Worm (Caenorhabditis elegans) whole organism, L1 larva: ENCODE measurements around the gene gly-14.

Experiments used
- C16A3.4 ChIP-seq: fragments of 150-350 bp; optimal IDR thresholded peaks from 2 replicates; lab custom pipeline; 2014; ENCODE audit warnings: missing biosample characterization, missing genetic modification characterization
- C34B4.2 ChIP-seq: sonication (generic microtip); optimal IDR thresholded peaks from 2 replicates; lab custom pipeline; 2017; ENCODE audit warnings: mild to moderate bottlenecking, missing genetic modification characterization, missing compliant biosample characterization
- aha-1 ChIP-seq: fragments of 150-350 bp; optimal IDR thresholded peaks from 2 replicates; lab custom pipeline; 2014; ENCODE audit warnings: missing biosample characterization, missing genetic modification characterization
- alr-1 ChIP-seq: fragments of 200-800 bp; sonication (Bioruptor generic); optimal IDR thresholded peaks from 2 replicates; lab custom pipeline; 2018; ENCODE audit warnings: borderline replicate concordance, mild to moderate bottlenecking, missing genetic modification characterization, missing compliant biosample characterization
- ama-1 ChIP-seq: fragments of 150-350 bp; optimal IDR thresholded peaks from 2 replicates; lab custom pipeline; 2014
- blmp-1 ChIP-seq: fragments of 150-350 bp; optimal IDR thresholded peaks from 2 replicates; lab custom pipeline; 2014; ENCODE audit warnings: missing biosample characterization, missing genetic modification characterization
- ceh-63 ChIP-seq: fragments of 200-800 bp; sonication (Bioruptor generic); optimal IDR thresholded peaks from 2 replicates; lab custom pipeline; 2018; ENCODE audit warnings: mild to moderate bottlenecking, missing genetic modification characterization, missing compliant biosample characterization
- ceh-8 ChIP-seq: fragments of 200-800 bp; sonication (Bioruptor generic); optimal IDR thresholded peaks from 2 replicates; lab custom pipeline; 2018; ENCODE audit warnings: mild to moderate bottlenecking, missing genetic modification characterization, moderate library complexity, missing compliant biosample characterization
- ceh-82 ChIP-seq, 3 experiments: fragments of 150-350 bp in 1 of 3; sonication (generic microtip) in 2 of 3; optimal IDR thresholded peaks; 2 replicates each; lab custom pipeline; 2014 to 2017; ENCODE audit warnings: missing biosample characterization in 3 of 3, missing genetic modification characterization in 3 of 3
- ceh-88 ChIP-seq: fragments of 200-800 bp; sonication (Bioruptor generic); IDR thresholded peaks from 2 replicates; pipeline ENCODE4 v1.3.6; 2022; ENCODE audit warnings: missing genetic modification characterization, missing compliant biosample characterization
- ceh-90 ChIP-seq: sonication (generic microtip); optimal IDR thresholded peaks from 2 replicates; lab custom pipeline; 2016; ENCODE audit warnings: missing genetic modification characterization, missing compliant biosample characterization
- ces-1 ChIP-seq: fragments of 150-350 bp; optimal IDR thresholded peaks from 2 replicates; lab custom pipeline; 2014; ENCODE audit warnings: missing biosample characterization, missing genetic modification reagents, missing genetic modification characterization
- dpl-1 ChIP-seq, 3 experiments: fragments of 150-350 bp in 2 of 3; sonication (generic microtip) in 1 of 3; optimal IDR thresholded peaks; 2 replicates each; lab custom pipeline; 2014 to 2017; ENCODE audit warnings: missing biosample characterization in 3 of 3, missing genetic modification characterization in 3 of 3, missing genetic modification reagents in 3 of 3
- dsc-1 ChIP-seq: sonication (generic microtip); optimal IDR thresholded peaks from 2 replicates; lab custom pipeline; 2016; ENCODE audit warnings: mild to moderate bottlenecking, missing genetic modification characterization, missing compliant biosample characterization
- efl-1 ChIP-seq, 4 experiments: fragments of 150-350 bp; optimal IDR thresholded peaks in 3 of 4; peaks in 1 of 4; 1 replicate in 1 of 4; 2 replicates in 3 of 4; lab custom pipeline; 2014; ENCODE audit warnings: missing biosample characterization in 2 of 4, missing genetic modification characterization in 2 of 4, missing genetic modification reagents in 2 of 4
- egl-27 ChIP-seq, 2 experiments: fragments of 150-350 bp in 1 of 2; sonication (generic microtip); optimal IDR thresholded peaks; 3 replicates each; lab custom pipeline; 2017 to 2018; ENCODE audit warnings: missing biosample characterization in 2 of 2, missing genetic modification characterization in 2 of 2, missing genetic modification reagents in 2 of 2
- elt-2 ChIP-seq: sonication (generic microtip); optimal IDR thresholded peaks from 2 replicates; lab custom pipeline; 2016; ENCODE audit warnings: missing genetic modification characterization, mild to moderate bottlenecking, inconsistent platforms, missing compliant biosample characterization, missing genetic modification reagents
- elt-3 ChIP-seq, 6 experiments: fragments of 150-350 bp in 1 of 6; sonication (generic microtip); optimal IDR thresholded peaks; 2 replicates each; lab custom pipeline; 2017 to 2018; ENCODE audit warnings: missing biosample characterization in 6 of 6, missing genetic modification characterization in 6 of 6, inconsistent platforms in 1 of 6
- ets-5 ChIP-seq: fragments of 200-800 bp; sonication (Bioruptor generic); IDR thresholded peaks from 2 replicates; pipeline ENCODE4 v1.3.6; 2022; ENCODE audit warnings: missing genetic modification characterization, missing compliant biosample characterization
- fkh-10 ChIP-seq: sonication (generic microtip); optimal IDR thresholded peaks from 2 replicates; lab custom pipeline; 2017; ENCODE audit warnings: missing biosample characterization, missing genetic modification reagents, missing genetic modification characterization
- fkh-4 ChIP-seq: sonication (generic microtip); optimal IDR thresholded peaks from 2 replicates; lab custom pipeline; 2016; ENCODE audit warnings: missing compliant biosample characterization, missing genetic modification characterization, borderline replicate concordance
- fos-1 ChIP-seq: fragments of 150-350 bp; optimal IDR thresholded peaks from 2 replicates; lab custom pipeline; 2014; ENCODE audit warnings: missing biosample characterization, missing genetic modification characterization
- grh-1 ChIP-seq: fragments of 200-800 bp; sonication (Bioruptor generic); IDR thresholded peaks from 2 replicates; pipeline ENCODE4 v1.3.6; 2022; ENCODE audit warnings: missing genetic modification reagents, missing genetic modification characterization, missing compliant biosample characterization
- hlh-4 ChIP-seq: sonication (generic microtip); optimal IDR thresholded peaks from 2 replicates; lab custom pipeline; 2016; ENCODE audit warnings: mild to moderate bottlenecking, missing genetic modification characterization, missing compliant biosample characterization
- isw-1 ChIP-seq: fragments of 200-800 bp; sonication (Bioruptor generic); IDR thresholded peaks from 2 replicates; pipeline ENCODE4 v1.3.6; 2022; ENCODE audit warnings: missing genetic modification characterization, missing compliant biosample characterization
- lin-15B ChIP-seq: fragments of 150-350 bp; sonication (generic microtip); optimal IDR thresholded peaks from 3 replicates; lab custom pipeline; 2014; ENCODE audit warnings: missing biosample characterization, missing genetic modification characterization
- lin-35 ChIP-seq, 2 experiments: fragments of 150-350 bp; optimal IDR thresholded peaks; 2 replicates each; lab custom pipeline; 2014; ENCODE audit warnings: missing biosample characterization in 2 of 2, missing genetic modification characterization in 2 of 2, missing genetic modification reagents in 2 of 2
- lin-39 ChIP-seq: fragments of 150-350 bp; optimal IDR thresholded peaks from 2 replicates; lab custom pipeline; 2014; ENCODE audit warnings: missing biosample characterization, missing genetic modification reagents, missing genetic modification characterization
- lir-3 ChIP-seq: sonication (generic microtip); optimal IDR thresholded peaks from 2 replicates; lab custom pipeline; 2016; ENCODE audit warnings: mild to moderate bottlenecking, missing genetic modification characterization, moderate library complexity, missing compliant biosample characterization; ENCODE audit not compliant: poor library complexity
- lsy-2 ChIP-seq, 2 experiments: fragments of 150-350 bp; optimal IDR thresholded peaks; 2 replicates each; lab custom pipeline; 2014; ENCODE audit warnings: missing biosample characterization in 2 of 2, missing genetic modification characterization in 2 of 2
- mdl-1 ChIP-seq, 2 experiments: fragments of 150-350 bp; optimal IDR thresholded peaks; 2 replicates each; lab custom pipeline; 2014 to 2017; ENCODE audit warnings: missing biosample characterization in 2 of 2, missing genetic modification characterization in 2 of 2, inconsistent platforms in 1 of 2
- nhr-12 ChIP-seq: sonication (generic microtip); optimal IDR thresholded peaks from 2 replicates; lab custom pipeline; 2017; ENCODE audit warnings: missing biosample characterization, missing genetic modification characterization
- nhr-19 ChIP-seq: fragments of 200-800 bp; sonication (Bioruptor generic); conservative IDR thresholded peaks from 2 replicates; pipeline ENCODE4 v1.3.6; 2022; ENCODE audit warnings: missing genetic modification characterization, missing compliant biosample characterization
- nhr-28 ChIP-seq: fragments of 150-350 bp; optimal IDR thresholded peaks from 2 replicates; lab custom pipeline; 2014; ENCODE audit warnings: missing biosample characterization, missing genetic modification characterization
- nhr-71 ChIP-seq: sonication (generic microtip); optimal IDR thresholded peaks from 2 replicates; lab custom pipeline; 2016; ENCODE audit warnings: mild to moderate bottlenecking, missing genetic modification characterization, moderate library complexity, missing compliant biosample characterization
- nhr-76 ChIP-seq: sonication (generic microtip); optimal IDR thresholded peaks from 2 replicates; lab custom pipeline; 2017; ENCODE audit warnings: missing biosample characterization, missing genetic modification characterization
- nhr-84 ChIP-seq: sonication (generic microtip); optimal IDR thresholded peaks from 2 replicates; lab custom pipeline; 2017; ENCODE audit warnings: missing biosample characterization, missing genetic modification characterization
- pag-3 ChIP-seq: sonication (generic microtip); optimal IDR thresholded peaks from 2 replicates; lab custom pipeline; 2017; ENCODE audit warnings: missing genetic modification characterization, mild to moderate bottlenecking, missing compliant biosample characterization, antibody characterized with exemption, borderline replicate concordance; ENCODE audit not compliant: insufficient read depth
- pax-3 ChIP-seq: fragments of 200-800 bp; sonication (Bioruptor generic); optimal IDR thresholded peaks from 2 replicates; lab custom pipeline; 2018; ENCODE audit warnings: mild to moderate bottlenecking, missing genetic modification characterization, moderate library complexity, missing compliant biosample characterization
- rnt-1 ChIP-seq: sonication (generic microtip); optimal IDR thresholded peaks from 2 replicates; lab custom pipeline; 2016; ENCODE audit warnings: mild to moderate bottlenecking, missing genetic modification characterization, moderate library complexity, missing compliant biosample characterization
- skn-1 ChIP-seq: fragments of 150-350 bp; optimal IDR thresholded peaks from 2 replicates; lab custom pipeline; 2014; ENCODE audit warnings: missing biosample characterization, missing genetic modification characterization
- snpc-4 ChIP-seq: fragments of 150-350 bp; optimal IDR thresholded peaks from 2 replicates; lab custom pipeline; 2014; ENCODE audit warnings: missing biosample characterization, missing genetic modification characterization
- sox-4 ChIP-seq: sonication (generic microtip); optimal IDR thresholded peaks from 2 replicates; lab custom pipeline; 2016; ENCODE audit warnings: missing genetic modification characterization, missing compliant biosample characterization
- sptf-1 ChIP-seq: fragments of 150-350 bp; optimal IDR thresholded peaks from 2 replicates; lab custom pipeline; 2014; ENCODE audit warnings: missing biosample characterization, missing genetic modification characterization
- sup-37 ChIP-seq: fragments of 200-800 bp; sonication (Bioruptor generic); optimal IDR thresholded peaks from 2 replicates; lab custom pipeline; 2018; ENCODE audit warnings: mild to moderate bottlenecking, missing genetic modification characterization, missing compliant biosample characterization
- swsn-7 ChIP-seq: sonication (generic microtip); optimal IDR thresholded peaks from 2 replicates; lab custom pipeline; 2016; ENCODE audit warnings: missing genetic modification characterization, missing compliant biosample characterization
- tbx-2 ChIP-seq: sonication (generic microtip); optimal IDR thresholded peaks from 2 replicates; lab custom pipeline; 2016; ENCODE audit warnings: missing genetic modification characterization, missing compliant biosample characterization
- unc-130 ChIP-seq: fragments of 150-350 bp; optimal IDR thresholded peaks from 2 replicates; lab custom pipeline; 2017; ENCODE audit warnings: missing biosample characterization, missing genetic modification characterization, inconsistent platforms
- unc-30 ChIP-seq: sonication (generic microtip); optimal IDR thresholded peaks from 2 replicates; lab custom pipeline; 2017; ENCODE audit warnings: missing biosample characterization, missing genetic modification characterization
- zip-4 ChIP-seq: fragments of 200-800 bp; sonication (Bioruptor generic); optimal IDR thresholded peaks from 2 replicates; lab custom pipeline; 2018; ENCODE audit warnings: mild to moderate bottlenecking, missing genetic modification characterization, moderate library complexity, missing compliant biosample characterization
- ztf-11 ChIP-seq, 2 experiments: sonication (generic microtip); optimal IDR thresholded peaks; 2 replicates each; lab custom pipeline; 2016 to 2017; ENCODE audit warnings: missing genetic modification characterization in 2 of 2, missing biosample characterization in 1 of 2, missing compliant biosample characterization in 1 of 2
- ztf-4 ChIP-seq: fragments of 150-350 bp; optimal IDR thresholded peaks from 2 replicates; lab custom pipeline; 2014; ENCODE audit warnings: missing biosample characterization, missing genetic modification characterization

The gly-14 gene

DNA sequence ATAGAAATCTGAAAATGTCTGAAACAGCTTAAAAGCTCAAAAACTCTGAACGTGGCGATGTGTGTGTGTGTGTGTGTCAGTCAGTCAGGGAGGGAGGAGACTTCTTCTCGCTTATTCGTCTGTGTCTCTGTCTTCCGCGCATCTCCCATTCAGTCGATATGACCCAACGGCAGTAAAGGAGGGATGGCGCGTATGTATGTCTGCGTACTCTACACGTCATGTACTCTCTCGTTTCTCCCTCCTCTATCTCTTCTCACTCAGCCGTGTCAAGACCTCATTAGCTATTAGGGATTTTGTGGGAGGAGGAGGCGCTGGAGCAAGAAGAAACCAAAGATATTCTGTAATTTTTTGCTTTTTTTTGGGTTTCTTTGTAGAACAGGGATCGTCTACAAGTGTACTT is 39.0 kb upstream of the gly-14 start:
- TF ChIP-seq ztf-4 (tag; lab: Kevin White, UChicago) (no peak), skn-1 (tag; lab: Kevin White, UChicago) (no peak), pag-3 (tag; lab: Kevin White, UChicago) (no peak), swsn-7 (tag; lab: Kevin White, UChicago) (peak; percentile 72), ceh-88 (no peak; the same call in 1 of the 2 replicates), ztf-11 (tag; optimal IDR thresholded peaks at IDR 0.05; lab: Kevin White, UChicago) (peak in 1 of 2 experiments; percentile 29), ceh-8 (GFP tag; lab: Kevin White, UChicago) (peak; percentile 25), pax-3 (tag; lab: Kevin White, UChicago) (no peak), nhr-12 (tag; lab: Kevin White, UChicago) (no peak), aha-1 (tag; lab: Kevin White, UChicago) (no peak), nhr-76 (tag; lab: Kevin White, UChicago) (no peak), mdl-1 (tag; optimal IDR thresholded peaks at IDR 0.05; lab: Kevin White, UChicago) (peak in 1 of 2 experiments; percentile 41), rnt-1 (tag; lab: Kevin White, UChicago) (no peak), egl-27 (tag; optimal IDR thresholded peaks at IDR 0.05; lab: Kevin White, UChicago) (peak; percentile 8 to 34), nhr-19 (GFP tag; lab: Robert Waterston, UW) (no peak; the same call in 1 of the 2 replicates), blmp-1 (tag; lab: Kevin White, UChicago) (peak; percentile 52), ama-1 (peak; percentile 18), dsc-1 (tag; lab: Kevin White, UChicago) (peak; percentile 47), grh-1 (GFP tag; lab: Robert Waterston, UW) (no peak), ceh-90 (tag; lab: Kevin White, UChicago) (no peak), efl-1 (optimal IDR thresholded peaks at IDR 0.05; lab: Kevin White, UChicago) (peak; percentile 60 to 76), efl-1 (GFP tag; optimal IDR thresholded peaks at IDR 0.05 in 1 of 2; lab: Kevin White, UChicago) (peak; percentile 12 to 78), elt-2 (tag; lab: Kevin White, UChicago) (no peak), nhr-28 (tag; lab: Kevin White, UChicago) (no peak), lsy-2 (tag; optimal IDR thresholded peaks at IDR 0.05; lab: Kevin White, UChicago) (peak; percentile 61 to 77), snpc-4 (tag; lab: Kevin White, UChicago) (no peak), alr-1 (no peak), lin-35 (GFP tag; optimal IDR thresholded peaks at IDR 0.05; lab: Kevin White, UChicago) (peak; percentile 62 to 68), lin-39 (tag; lab: Kevin White, UChicago) (no peak), ceh-63 (no peak), sox-4 (tag; lab: Kevin White, UChicago) (no peak), lin-15B (tag; lab: Kevin White, UChicago) (no peak), isw-1 (GFP tag; lab: Robert Waterston, UW) (peak; percentile 39; the same call in 1 of the 2 replicates), zip-4 (GFP tag; lab: Kevin White, UChicago) (no peak), fos-1 (tag; lab: Kevin White, UChicago) (no peak), tbx-2 (tag; lab: Kevin White, UChicago) (peak; percentile 72), lir-3 (tag; lab: Kevin White, UChicago) (peak; percentile 19), hlh-4 (no peak), C16A3.4 (no peak), ces-1 (GFP tag; lab: Kevin White, UChicago) (no peak), unc-30 (no peak), nhr-84 (tag; lab: Kevin White, UChicago) (no peak), fkh-10 (GFP tag; lab: Kevin White, UChicago) (peak; percentile 1), sup-37 (GFP tag; lab: Kevin White, UChicago) (no peak), ets-5 (no peak), unc-130 (no peak), elt-3 (tag; optimal IDR thresholded peaks at IDR 0.05; lab: Kevin White, UChicago) (no peak), sptf-1 (tag; lab: Kevin White, UChicago) (no peak), C34B4.2 (tag; lab: Kevin White, UChicago) (no peak), fkh-4 (tag; lab: Kevin White, UChicago) (no peak), dpl-1 (GFP tag; optimal IDR thresholded peaks at IDR 0.05; lab: Kevin White, UChicago) (peak; percentile 5 to 52 (median 21)), nhr-71 (tag; lab: Kevin White, UChicago) (peak; percentile 69), ceh-82 (tag; optimal IDR thresholded peaks at IDR 0.05; lab: Kevin White, UChicago) (peak; percentile 54 to 84 (median 59))
